Fruit fly (Drosophila melanogaster): ENCODE data around the gene CG32603.

CG32603 gene

DNA sequence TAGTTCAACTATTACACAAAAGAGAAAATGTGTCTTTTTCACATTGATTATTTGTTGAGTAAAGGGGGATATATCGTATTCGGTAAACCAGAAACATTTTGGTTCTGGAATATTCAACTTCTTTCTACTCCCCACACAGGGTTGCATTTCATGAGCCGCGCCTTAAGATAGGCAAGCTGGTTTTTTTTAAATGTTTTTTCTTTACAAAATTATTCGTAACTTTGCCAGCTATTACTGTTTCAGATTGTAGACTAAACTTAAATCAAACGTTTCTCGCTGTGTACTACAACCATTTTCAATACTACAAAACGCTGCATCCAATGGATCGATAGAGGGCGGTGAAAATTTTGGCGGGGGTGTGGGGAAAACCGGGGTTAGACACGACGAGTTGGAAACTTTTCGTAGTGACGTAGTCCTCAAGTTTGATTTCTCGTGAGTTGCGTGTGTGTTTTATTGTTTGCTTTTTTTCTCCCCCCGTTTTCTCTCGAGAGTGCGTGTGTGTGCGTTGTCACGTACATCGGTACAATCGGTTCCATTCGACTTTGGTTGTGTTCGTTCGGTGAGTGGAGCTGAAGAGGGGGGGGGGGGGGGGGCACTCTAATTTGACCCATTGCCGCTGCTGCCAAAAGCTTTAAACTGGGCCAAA lies 29.3 kb downstream of the CG32603 start (continued):
- TF ChIP-seq fu2 (GFP tag; optimal IDR thresholded peaks at IDR 0.05) (no peak), Optix (GFP tag; IDR thresholded peaks at IDR 0.05) (peak; percentile 36; the same call in 1 of the 3 replicates), CG5180 (GFP tag; optimal IDR thresholded peaks at IDR 0.05) (peak; percentile 66), Dfd (GFP tag; optimal IDR thresholded peaks at IDR 0.05) (no peak), Spps (tag; optimal IDR thresholded peaks at IDR 0.05) (no peak), CkIIα-i1 (GFP tag; IDR thresholded peaks at IDR 0.05) (no peak), Deaf1 (tag; optimal IDR thresholded peaks at IDR 0.05) (peak; percentile 74), Meics (GFP tag; optimal IDR thresholded peaks at IDR 0.05) (peak; percentile 34), CG2116 (GFP tag; optimal IDR thresholded peaks at IDR 0.05) (peak; percentile 95), ab (GFP tag; optimal IDR thresholded peaks at IDR 0.05) (no peak), toy (GFP tag; IDR thresholded peaks at IDR 0.05) (no peak), sens-2 (GFP tag; IDR thresholded peaks at IDR 0.05) (no peak), luna (GFP tag; optimal IDR thresholded peaks at IDR 0.05) (no peak), HLH54F (GFP tag; optimal IDR thresholded peaks at IDR 0.05) (no peak), knrl (GFP tag; IDR thresholded peaks at IDR 0.05; ENCODE audit: partially characterized antibody) (no peak), gro (GFP tag; optimal IDR thresholded peaks at IDR 0.05) (no peak), Hsf (GFP tag; optimal IDR thresholded peaks at IDR 0.05) (peak; percentile 18), CG1647 (GFP tag; optimal IDR thresholded peaks at IDR 0.05) (peak; percentile 3), trem (tag; optimal IDR thresholded peaks at IDR 0.05) (no peak), insv (GFP tag; optimal IDR thresholded peaks at IDR 0.05) (no peak), Gug (GFP tag; IDR thresholded peaks at IDR 0.05) (no peak), CG43689 (GFP tag; IDR thresholded peaks at IDR 0.05) (no peak), pan (optimal IDR thresholded peaks at IDR 0.05) (no peak), pan (GFP tag; optimal IDR thresholded peaks at IDR 0.05 in 1 of 2, IDR thresholded peaks at IDR 0.05 in 1 of 2) (no peak), Bgb (GFP tag; IDR thresholded peaks at IDR 0.05; ENCODE audit: partially characterized antibody) (no peak), bigmax (GFP tag; optimal IDR thresholded peaks at IDR 0.05) (no peak), vnd (GFP tag; IDR thresholded peaks at IDR 0.05; ENCODE audit: partially characterized antibody) (no peak), CG7839 (tag; optimal IDR thresholded peaks at IDR 0.05) (peak; percentile 46), sd (tag; optimal IDR thresholded peaks at IDR 0.05) (no peak), nerfin-1 (tag; optimal IDR thresholded peaks at IDR 0.05) (peak; percentile 24), crp (GFP tag; optimal IDR thresholded peaks at IDR 0.05) (no peak), dan (GFP tag; IDR thresholded peaks at IDR 0.05) (no peak), CG13287 (GFP tag; IDR thresholded peaks at IDR 0.05; ENCODE audit: partially characterized antibody) (no peak), CG9817 (tag; optimal IDR thresholded peaks at IDR 0.05) (no peak), Lpt (GFP tag; optimal IDR thresholded peaks at IDR 0.05) (no peak), prd (optimal IDR thresholded peaks at IDR 0.05) (no peak), prd (GFP tag; IDR thresholded peaks at IDR 0.05) (peak; percentile 35; the same call in 1 of the 3 replicates), stc (GFP tag; IDR thresholded peaks at IDR 0.05) (no peak), nerfin-2 (GFP tag; IDR thresholded peaks at IDR 0.05; ENCODE audit: partially characterized antibody) (no peak), HLHmδ (GFP tag; optimal IDR thresholded peaks at IDR 0.05) (no peak), sc (optimal IDR thresholded peaks at IDR 0.05) (no peak), sc (GFP tag; optimal IDR thresholded peaks at IDR 0.05) (no peak), Awh (GFP tag; IDR thresholded peaks at IDR 0.05) (no peak), mirr (GFP tag; optimal IDR thresholded peaks at IDR 0.05) (peak; percentile 7), Dad (GFP tag; optimal IDR thresholded peaks at IDR 0.05) (peak; percentile 28), CG8478 (optimal IDR thresholded peaks at IDR 0.05) (no peak), Hmr (GFP tag; optimal IDR thresholded peaks at IDR 0.05) (peak; percentile 12), Mrtf (GFP tag; IDR thresholded peaks at IDR 0.05) (no peak), br (optimal IDR thresholded peaks at IDR 0.05) (no peak), al (GFP tag; IDR thresholded peaks at IDR 0.05) (no peak), sob (GFP tag; IDR thresholded peaks at IDR 0.05) (no peak), CG11398 (GFP tag; optimal IDR thresholded peaks at IDR 0.05) (no peak)
